Fruit fly (Drosophila melanogaster): ENCODE data around the gene olf413.

olf413 gene

DNA sequence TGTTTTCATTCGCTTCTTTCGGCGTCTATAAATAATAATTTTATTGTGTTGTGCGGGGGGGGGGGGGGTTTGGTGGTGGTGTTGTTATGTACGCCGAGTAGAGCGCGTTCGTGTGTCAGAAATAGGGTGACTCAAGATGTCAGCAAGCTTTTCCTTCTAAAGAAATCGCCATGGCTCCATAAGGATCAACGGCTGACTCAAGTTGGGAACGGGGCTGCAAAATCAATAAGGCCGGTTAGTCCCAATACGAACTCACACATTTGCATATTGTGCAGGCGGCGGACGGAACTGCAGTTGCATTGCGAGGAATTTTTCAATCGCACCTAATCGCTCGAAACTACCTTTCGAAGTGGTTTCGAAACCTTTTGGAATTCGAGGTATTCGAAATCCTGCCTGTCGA is 140.7 kb downstream of the olf413 start (continued):
- no peak for TF ChIP-seq ham (GFP tag; IDR thresholded peaks at IDR 0.05)
- no peak for TF ChIP-seq Sox100B (GFP tag; optimal IDR thresholded peaks at IDR 0.05)
- TF ChIP-seq CkIIα-i1 (GFP tag; IDR thresholded peaks at IDR 0.05): no peak
- TF ChIP-seq CG10654 (GFP tag; optimal IDR thresholded peaks at IDR 0.05): no peak
- TF ChIP-seq tx (GFP tag; optimal IDR thresholded peaks at IDR 0.05): no peak
- no peak for TF ChIP-seq lbe (GFP tag; optimal IDR thresholded peaks at IDR 0.05)
- no peak for TF ChIP-seq cg (GFP tag; optimal IDR thresholded peaks at IDR 0.05)
- TF ChIP-seq gsb (GFP tag; IDR thresholded peaks at IDR 0.05): peak; percentile 30; the same call in 1 of the 2 replicates
- TF ChIP-seq Doc2 (GFP tag; IDR thresholded peaks at IDR 0.05): no peak
- no peak for TF ChIP-seq CG8290 (GFP tag; optimal IDR thresholded peaks at IDR 0.05)
- TF ChIP-seq CG8290 (tag; optimal IDR thresholded peaks at IDR 0.05): peak in 1 of 2 experiments; percentile 83
- TF ChIP-seq jing (GFP tag; optimal IDR thresholded peaks at IDR 0.05): no peak
- no peak for TF ChIP-seq Nf-YB (GFP tag; optimal IDR thresholded peaks at IDR 0.05)
- no peak for TF ChIP-seq chn (GFP tag; optimal IDR thresholded peaks at IDR 0.05)
- no peak for TF ChIP-seq Hand (GFP tag; optimal IDR thresholded peaks at IDR 0.05)
- peak; percentile 39 for TF ChIP-seq dmrt99B (tag; optimal IDR thresholded peaks at IDR 0.05)
- TF ChIP-seq fru (optimal IDR thresholded peaks at IDR 0.05): no peak
- TF ChIP-seq CG17912 (GFP tag; optimal IDR thresholded peaks at IDR 0.05): no peak
- TF ChIP-seq CG17361 (GFP tag; IDR thresholded peaks at IDR 0.05): 0 out of 3 replicates have a peak, but pooled peaks have one; percentile 29
- TF ChIP-seq vvl (GFP tag; IDR thresholded peaks at IDR 0.05): peak; percentile 30
- TF ChIP-seq zfh1 (GFP tag; IDR thresholded peaks at IDR 0.05): no peak
- TF ChIP-seq CG33557 (GFP tag; optimal IDR thresholded peaks at IDR 0.05): no peak
- TF ChIP-seq pb (GFP tag; optimal IDR thresholded peaks at IDR 0.05): no peak
- no peak for TF ChIP-seq ato (GFP tag; IDR thresholded peaks at IDR 0.05; ENCODE audit: partially characterized antibody)
- TF ChIP-seq Elba2 (GFP tag; optimal IDR thresholded peaks at IDR 0.05): no peak
- TF ChIP-seq Gug (GFP tag; IDR thresholded peaks at IDR 0.05): peak; percentile 6; the same call in 1 of the 4 replicates
- 0 out of 2 replicates have a peak, but pooled peaks have one; percentile 11 for TF ChIP-seq Gsc (GFP tag; IDR thresholded peaks at IDR 0.05)
- peak; percentile 62; the same call in 1 of the 2 replicates for TF ChIP-seq CG14014 (GFP tag; IDR thresholded peaks at IDR 0.05)
- TF ChIP-seq abd-A (tag; optimal IDR thresholded peaks at IDR 0.05): no peak
- TF ChIP-seq Rfx (GFP tag; IDR thresholded peaks at IDR 0.05): peak; percentile 81
- TF ChIP-seq sd (tag; optimal IDR thresholded peaks at IDR 0.05): peak; percentile 89
- no peak for TF ChIP-seq CG6254 (GFP tag; optimal IDR thresholded peaks at IDR 0.05)
- no peak for TF ChIP-seq ab (GFP tag; optimal IDR thresholded peaks at IDR 0.05)
- no peak for TF ChIP-seq CG18262 (tag; optimal IDR thresholded peaks at IDR 0.05)
- TF ChIP-seq schlank (tag; optimal IDR thresholded peaks at IDR 0.05): no peak
- TF ChIP-seq dati (GFP tag; IDR thresholded peaks at IDR 0.05): no peak
- TF ChIP-seq unc-4 (GFP tag; IDR thresholded peaks at IDR 0.05; ENCODE audit: partially characterized antibody): no peak
- TF ChIP-seq ftz-f1 (GFP tag; optimal IDR thresholded peaks at IDR 0.05): no peak
- TF ChIP-seq CG11696 (GFP tag; IDR thresholded peaks at IDR 0.05): no peak
- TF ChIP-seq CG34422 (GFP tag; IDR thresholded peaks at IDR 0.05): peak; percentile 51; the same call in 2 of the 3 replicates
- TF ChIP-seq CG18764 (GFP tag; optimal IDR thresholded peaks at IDR 0.05): no peak
- no peak; the same call in 1 of the 2 replicates for TF ChIP-seq CG9215 (GFP tag; IDR thresholded peaks at IDR 0.05)
- no peak for TF ChIP-seq Chrac-16 (GFP tag; optimal IDR thresholded peaks at IDR 0.05)
- no peak for TF ChIP-seq gsb-n (tag; optimal IDR thresholded peaks at IDR 0.05)
- TF ChIP-seq Blimp-1 (GFP tag; optimal IDR thresholded peaks at IDR 0.05): no peak
- no peak; the same call in 1 of the 2 replicates for TF ChIP-seq NFAT (GFP tag; IDR thresholded peaks at IDR 0.05)
- TF ChIP-seq CG3847 (GFP tag; IDR thresholded peaks at IDR 0.05): peak; percentile 61
- peak; percentile 39; the same call in 1 of the 2 replicates for TF ChIP-seq CG17612 (GFP tag; IDR thresholded peaks at IDR 0.05)
- peak; percentile 32 for TF ChIP-seq Meics (GFP tag; optimal IDR thresholded peaks at IDR 0.05)
- no peak for TF ChIP-seq sc (optimal IDR thresholded peaks at IDR 0.05)
- TF ChIP-seq sc (GFP tag; optimal IDR thresholded peaks at IDR 0.05): no peak
- no peak for TF ChIP-seq ATbp (GFP tag; optimal IDR thresholded peaks at IDR 0.05)
- no peak for TF ChIP-seq D19B (GFP tag; optimal IDR thresholded peaks at IDR 0.05)
